Worm (Caenorhabditis elegans) whole organism, L3 larva: Measurements from ENCODE around the gene nspb-4.

Experiments
- ZK546.5 ChIP-seq: sonication (generic microtip); optimal IDR thresholded peaks from 2 replicates; lab custom pipeline; 2017; ENCODE audit warnings: missing biosample characterization, missing genetic modification characterization
- aly-2 ChIP-seq: fragments of 150-350 bp; optimal IDR thresholded peaks from 2 replicates; lab custom pipeline; 2014; ENCODE audit warnings: missing biosample characterization, missing genetic modification characterization
- ama-1 ChIP-seq: fragments of 150-350 bp; optimal IDR thresholded peaks from 2 replicates; lab custom pipeline; 2018
- ceh-16 ChIP-seq: sonication (generic microtip); optimal IDR thresholded peaks from 2 replicates; lab custom pipeline; 2017; ENCODE audit warnings: missing biosample characterization, missing genetic modification characterization
- ceh-28 ChIP-seq: fragments of 150-350 bp; optimal IDR thresholded peaks from 2 replicates; lab custom pipeline; 2014; ENCODE audit warnings: missing biosample characterization, missing genetic modification reagents, missing genetic modification characterization
- ceh-82 ChIP-seq: fragments of 150-350 bp; optimal IDR thresholded peaks from 2 replicates; lab custom pipeline; 2014; ENCODE audit warnings: missing biosample characterization, missing genetic modification characterization
- ceh-9 ChIP-seq: sonication (generic microtip); optimal IDR thresholded peaks from 2 replicates; lab custom pipeline; 2018; ENCODE audit warnings: missing biosample characterization, missing genetic modification characterization
- daf-12 ChIP-seq: fragments of 150-350 bp; optimal IDR thresholded peaks from 2 replicates; lab custom pipeline; 2014; ENCODE audit warnings: missing biosample characterization, missing genetic modification reagents, missing genetic modification characterization
- egl-5 ChIP-seq: fragments of 150-350 bp; optimal IDR thresholded peaks from 2 replicates; lab custom pipeline; 2017; ENCODE audit warnings: missing biosample characterization, missing genetic modification reagents, missing genetic modification characterization, inconsistent platforms
- elt-2 ChIP-seq: sonication (generic microtip); optimal IDR thresholded peaks from 2 replicates; lab custom pipeline; 2016; ENCODE audit warnings: missing genetic modification reagents, mild to moderate bottlenecking, missing genetic modification characterization, missing compliant biosample characterization
- elt-3 ChIP-seq, 3 experiments: fragments of 150-350 bp in 1 of 3; sonication (generic microtip) in 2 of 3; optimal IDR thresholded peaks; 2 replicates in 2 of 3; 4 replicates in 1 of 3; lab custom pipeline; 2014 to 2017; ENCODE audit warnings: missing biosample characterization in 3 of 3, missing genetic modification characterization in 3 of 3
- eor-1 ChIP-seq, 2 experiments: fragments of 150-350 bp; optimal IDR thresholded peaks; 2 replicates each; lab custom pipeline; 2014 to 2018; ENCODE audit warnings: missing biosample characterization in 2 of 2, missing genetic modification characterization in 2 of 2
- fkh-10 ChIP-seq: sonication (generic microtip); optimal IDR thresholded peaks from 2 replicates; lab custom pipeline; 2017; ENCODE audit warnings: missing biosample characterization, missing genetic modification reagents, missing genetic modification characterization
- hmg-11 ChIP-seq: sonication (generic microtip); optimal IDR thresholded peaks from 2 replicates; lab custom pipeline; 2016; ENCODE audit warnings: missing genetic modification characterization, missing compliant biosample characterization
- jun-1 ChIP-seq: fragments of 150-350 bp; optimal IDR thresholded peaks from 2 replicates; lab custom pipeline; 2014; ENCODE audit warnings: missing biosample characterization, missing genetic modification reagents, missing genetic modification characterization
- lin-39 ChIP-seq: fragments of 150-350 bp; optimal IDR thresholded peaks from 2 replicates; lab custom pipeline; 2018; ENCODE audit warnings: missing biosample characterization, missing genetic modification reagents, missing genetic modification characterization
- lsy-12 ChIP-seq: sonication (generic microtip); optimal IDR thresholded peaks from 2 replicates; lab custom pipeline; 2016; ENCODE audit warnings: mild to moderate bottlenecking, missing genetic modification characterization, missing compliant biosample characterization
- mdl-1 ChIP-seq: fragments of 150-350 bp; optimal IDR thresholded peaks from 2 replicates; lab custom pipeline; 2014; ENCODE audit warnings: missing biosample characterization, missing genetic modification characterization
- nfya-1 ChIP-seq: sonication (generic microtip); optimal IDR thresholded peaks from 2 replicates; lab custom pipeline; 2017; ENCODE audit warnings: missing genetic modification characterization, mild to moderate bottlenecking, missing compliant biosample characterization, antibody characterized with exemption, moderate library complexity; ENCODE audit not compliant: insufficient read depth
- nhr-12 ChIP-seq: fragments of 150-350 bp; optimal IDR thresholded peaks from 2 replicates; lab custom pipeline; 2014; ENCODE audit warnings: missing biosample characterization, missing genetic modification characterization
- nhr-23 ChIP-seq: fragments of 150-350 bp; optimal IDR thresholded peaks from 2 replicates; lab custom pipeline; 2014; ENCODE audit warnings: missing biosample characterization, missing genetic modification reagents, missing genetic modification characterization
- nhr-237 ChIP-seq: fragments of 150-350 bp; optimal IDR thresholded peaks from 2 replicates; lab custom pipeline; 2014; ENCODE audit warnings: missing biosample characterization, missing genetic modification characterization
- nhr-25 ChIP-seq: sonication (generic microtip); optimal IDR thresholded peaks from 2 replicates; lab custom pipeline; 2017; ENCODE audit warnings: missing biosample characterization, missing genetic modification characterization
- nhr-28 ChIP-seq: fragments of 150-350 bp; optimal IDR thresholded peaks from 2 replicates; lab custom pipeline; 2014; ENCODE audit warnings: missing biosample characterization, missing genetic modification characterization
- nhr-43 ChIP-seq: sonication (generic microtip); optimal IDR thresholded peaks from 2 replicates; lab custom pipeline; 2016; ENCODE audit warnings: mild to moderate bottlenecking, missing genetic modification characterization, missing compliant biosample characterization; ENCODE audit not compliant: poor library complexity, severe bottlenecking
- nhr-67 ChIP-seq: fragments of 150-350 bp; optimal IDR thresholded peaks from 2 replicates; lab custom pipeline; 2014; ENCODE audit warnings: missing biosample characterization, missing genetic modification characterization
- nhr-76 ChIP-seq: fragments of 150-350 bp; sonication (generic microtip); optimal IDR thresholded peaks from 5 replicates; lab custom pipeline; 2014; ENCODE audit warnings: missing biosample characterization, missing genetic modification characterization
- nhr-77 ChIP-seq: fragments of 150-350 bp; optimal IDR thresholded peaks from 2 replicates; lab custom pipeline; 2014; ENCODE audit warnings: missing biosample characterization, missing genetic modification characterization
- pha-4 ChIP-seq: fragments of 150-350 bp; optimal IDR thresholded peaks from 2 replicates; lab custom pipeline; 2014; ENCODE audit warnings: missing biosample characterization, missing genetic modification reagents, missing genetic modification characterization
- pqm-1 ChIP-seq: fragments of 150-350 bp; optimal IDR thresholded peaks from 2 replicates; lab custom pipeline; 2017; ENCODE audit warnings: missing biosample characterization, missing genetic modification characterization, inconsistent platforms
- skn-1 ChIP-seq: fragments of 150-350 bp; optimal IDR thresholded peaks from 2 replicates; lab custom pipeline; 2014; ENCODE audit warnings: missing biosample characterization, missing genetic modification characterization
- unc-39 ChIP-seq: sonication (generic microtip); optimal IDR thresholded peaks from 4 replicates; lab custom pipeline; 2017; ENCODE audit warnings: missing biosample characterization, missing genetic modification characterization
- unc-62 ChIP-seq: fragments of 150-350 bp; sonication (generic microtip); optimal IDR thresholded peaks from 4 replicates; lab custom pipeline; 2014; ENCODE audit warnings: missing biosample characterization, missing genetic modification reagents, missing genetic modification characterization
- zag-1 ChIP-seq: fragments of 150-350 bp; optimal IDR thresholded peaks from 2 replicates; lab custom pipeline; 2014; ENCODE audit warnings: missing biosample characterization, missing genetic modification characterization
- ztf-11 ChIP-seq: fragments of 150-350 bp; optimal IDR thresholded peaks from 2 replicates; lab custom pipeline; 2014; ENCODE audit warnings: missing biosample characterization, missing genetic modification characterization
- ztf-4 ChIP-seq: fragments of 150-350 bp; optimal IDR thresholded peaks from 2 replicates; lab custom pipeline; 2014; ENCODE audit warnings: missing biosample characterization, missing genetic modification characterization

Gene nspb-4

ce11 chrIV:6601213-6601724 lies 3.3 kb downstream of the nspb-4 start, which contains the start of gene sup-36:
Gene sup-36 (plus strand): TSS chrIV:6601674.
- TF ChIP-seq eor-1 (tag; optimal IDR thresholded peaks at IDR 0.05; lab: Kevin White, UChicago), result no peak
- no peak for TF ChIP-seq jun-1
- no peak for TF ChIP-seq nhr-43 (tag; lab: Kevin White, UChicago)
- TF ChIP-seq daf-12 (tag; lab: Kevin White, UChicago), result no peak
- peak; percentile 3 for TF ChIP-seq pha-4
- no peak for TF ChIP-seq nhr-237
- TF ChIP-seq elt-2 (tag; lab: Kevin White, UChicago), result no peak
- TF ChIP-seq unc-39, result no peak
- TF ChIP-seq nhr-28 (tag; lab: Kevin White, UChicago), result no peak
- TF ChIP-seq hmg-11, result peak; percentile 20
- no peak for TF ChIP-seq nhr-77
- no peak for TF ChIP-seq nhr-25 (tag; lab: Kevin White, UChicago)
- TF ChIP-seq lsy-12 (tag; lab: Kevin White, UChicago), result no peak
- no peak for TF ChIP-seq egl-5 (tag; lab: Kevin White, UChicago)
- TF ChIP-seq ceh-28 (tag; lab: Kevin White, UChicago), result peak; percentile 64
- TF ChIP-seq nfya-1 (tag; lab: Kevin White, UChicago), result peak; percentile 40
- no peak for TF ChIP-seq skn-1 (tag; lab: Kevin White, UChicago)

DNA sequence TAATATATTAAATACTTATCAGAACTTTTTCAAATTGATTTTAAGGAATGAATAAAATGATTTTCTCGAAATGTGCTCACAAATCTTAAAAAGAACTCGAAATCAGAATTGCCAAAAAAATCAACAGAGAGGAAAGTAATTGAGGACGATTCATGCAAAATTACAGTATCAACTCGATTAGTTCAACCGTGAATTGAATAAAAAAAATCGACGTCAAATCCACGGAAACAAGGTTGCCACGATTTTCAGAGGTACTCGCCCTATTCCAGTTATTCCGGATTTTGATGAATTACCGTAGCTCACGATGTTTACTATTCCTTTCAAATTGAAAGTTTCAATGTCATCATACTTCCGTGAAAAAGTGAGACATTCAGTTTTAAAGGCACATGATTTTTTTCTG lies 4.4 kb downstream of the nspb-4 start, which contains the start of gene F15B10.3:
Gene F15B10.3, plus strand, starts transcription at position 301 of the 400 bp plus-strand sequence.
- TF ChIP-seq ama-1 (no peak), ceh-9 (tag; lab: Kevin White, UChicago) (no peak), unc-62 (GFP tag; lab: Kevin White, UChicago) (no peak), daf-12 (tag; lab: Kevin White, UChicago) (no peak), elt-3 (tag; optimal IDR thresholded peaks at IDR 0.05; lab: Kevin White, UChicago) (no peak), fkh-10 (no peak), mdl-1 (tag; lab: Kevin White, UChicago) (no peak)

DNA sequence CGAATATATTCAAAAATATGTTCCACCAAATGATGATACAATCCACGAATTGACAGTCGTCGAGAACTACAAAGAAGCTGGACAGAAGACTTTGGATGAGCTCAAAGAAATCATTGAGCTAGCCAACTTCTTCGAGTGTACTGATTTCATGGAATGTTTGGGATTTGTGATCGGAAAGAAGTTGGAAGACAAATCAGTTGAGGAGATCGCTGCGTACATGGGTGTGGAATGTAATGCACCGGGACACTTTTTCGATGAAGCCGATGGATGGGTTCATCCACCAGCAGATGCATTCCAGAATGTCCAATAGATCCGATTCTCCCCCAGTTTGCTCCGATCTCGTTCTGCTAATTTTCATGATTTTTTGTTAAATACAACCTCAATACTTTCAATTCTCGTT lies 5.5 kb downstream of the nspb-4 start:
- TF ChIP-seq nfya-1 (tag; lab: Kevin White, UChicago) (no peak), eor-1 (tag; optimal IDR thresholded peaks at IDR 0.05; lab: Kevin White, UChicago) (no peak), ama-1 (no peak), pqm-1 (no peak), jun-1 (no peak), fkh-10 (no peak), aly-2 (tag; lab: Kevin White, UChicago) (no peak), nhr-23 (tag; lab: Kevin White, UChicago) (no peak), ztf-11 (tag; lab: Kevin White, UChicago) (no peak), daf-12 (tag; lab: Kevin White, UChicago) (no peak), ceh-28 (tag; lab: Kevin White, UChicago) (no peak), skn-1 (tag; lab: Kevin White, UChicago) (no peak), unc-62 (GFP tag; lab: Kevin White, UChicago) (no peak), nhr-67 (no peak), ceh-82 (tag; lab: Kevin White, UChicago) (no peak), zag-1 (tag; lab: Kevin White, UChicago) (no peak), ZK546.5 (tag; lab: Kevin White, UChicago) (no peak), nhr-12 (tag; lab: Kevin White, UChicago) (no peak)

- TF ChIP-seq ceh-16 (tag; lab: Kevin White, UChicago) (no peak), nhr-23 (tag; lab: Kevin White, UChicago) (no peak), unc-39 (no peak), ztf-4 (no peak)
These were observed 7.8 kb downstream of the nspb-4 start, which contains the start of gene nstp-2 for ce11 chrIV:6605863-6606262. Gene nstp-2 (minus strand): TSS chrIV:6606188.

DNA sequence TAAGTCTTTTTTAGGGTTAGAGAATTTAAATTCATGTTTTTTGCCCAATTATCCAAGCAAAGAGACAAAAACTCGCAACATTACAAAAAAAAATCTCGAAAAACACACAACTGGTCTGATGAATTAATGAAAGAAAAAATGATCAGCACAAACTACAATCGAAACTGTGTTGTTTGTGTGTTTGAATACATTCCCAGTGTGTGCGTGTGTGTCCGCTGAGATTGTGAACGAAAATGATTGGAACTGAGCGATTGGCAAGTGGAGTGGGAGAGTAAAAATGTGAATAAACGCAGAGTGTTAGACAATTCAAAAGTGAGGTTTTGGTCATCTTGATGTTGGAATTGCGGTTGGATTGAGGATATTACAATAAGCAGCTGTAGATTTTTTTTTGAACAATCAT lies 8.6 kb downstream of the nspb-4 start:
- TF ChIP-seq daf-12 (tag; lab: Kevin White, UChicago) (no peak), nhr-23 (tag; lab: Kevin White, UChicago) (no peak), nhr-25 (tag; lab: Kevin White, UChicago) (peak; percentile 3), pha-4 (peak; percentile 38), nhr-76 (no peak), nhr-237 (no peak), elt-2 (tag; lab: Kevin White, UChicago) (no peak), lin-39 (no peak), ama-1 (peak; percentile 14), nhr-28 (tag; lab: Kevin White, UChicago) (no peak)
